Worm (Caenorhabditis elegans): ENCODE data around the gene rabr-1.

The rabr-1 gene

DNA sequence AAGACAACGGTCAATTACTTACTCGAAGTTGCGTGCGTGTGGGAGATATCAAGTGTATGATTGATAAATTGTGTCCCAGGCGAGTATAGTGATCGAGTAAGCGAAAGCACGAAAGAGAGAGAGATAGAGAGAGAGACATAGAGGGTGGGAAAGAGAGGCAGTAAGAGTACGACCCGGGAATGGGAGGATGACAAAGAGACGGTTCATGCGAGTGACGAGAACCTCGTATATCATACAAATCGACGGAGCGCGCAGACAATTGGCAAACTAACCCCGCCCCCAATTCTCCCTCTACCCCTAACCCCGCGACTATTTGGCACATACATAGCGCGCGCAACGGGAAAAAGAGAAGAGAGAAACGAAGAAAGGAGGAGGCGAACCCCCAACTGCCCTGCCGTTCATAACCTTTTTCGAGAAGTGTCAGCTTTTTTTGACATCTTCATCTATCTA lies at the start of gene rabr-1:
rabr-1 (plus strand) TSS at position 316 of the 450 bp plus-strand sequence.
- TF ChIP-seq snpc-4 (tag; optimal IDR thresholded peaks at IDR 0.05) (peak; percentile 27), aly-2 (tag; optimal IDR thresholded peaks at IDR 0.05) (no peak), nhr-77 (tag; optimal IDR thresholded peaks at IDR 0.05) (no peak), lsy-2 (tag; optimal IDR thresholded peaks at IDR 0.05) (peak in 1 of 2 experiments; percentile 29), skn-1 (tag; optimal IDR thresholded peaks at IDR 0.05) (no peak), sma-3 (GFP tag; optimal IDR thresholded peaks at IDR 0.05) (peak; percentile 68), unc-55 (GFP tag; optimal IDR thresholded peaks at IDR 0.05) (no peak), ZK546.5 (tag; optimal IDR thresholded peaks at IDR 0.05) (no peak), ama-1 (optimal IDR thresholded peaks at IDR 0.05) (no peak), blmp-1 (tag; optimal IDR thresholded peaks at IDR 0.05; ENCODE audit: insufficient read depth) (peak; percentile 82), elt-1 (tag; optimal IDR thresholded peaks at IDR 0.05) (no peak), egl-27 (tag; optimal IDR thresholded peaks at IDR 0.05) (peak; percentile 59), crh-2 (tag; optimal IDR thresholded peaks at IDR 0.05) (no peak), nhr-6 (tag; optimal IDR thresholded peaks at IDR 0.05) (peak; percentile 40), lin-11 (tag; optimal IDR thresholded peaks at IDR 0.05) (no peak), fos-1 (tag; optimal IDR thresholded peaks at IDR 0.05) (peak; percentile 55), ztf-1 (GFP tag; conservative IDR thresholded peaks at IDR 0.05) (no peak), gmeb-1 (tag; optimal IDR thresholded peaks at IDR 0.05) (peak; percentile 3), unc-39 (tag; optimal IDR thresholded peaks at IDR 0.05) (no peak), nhr-12 (tag; optimal IDR thresholded peaks at IDR 0.05) (no peak), ceh-16 (tag; optimal IDR thresholded peaks at IDR 0.05) (peak; percentile 34), nhr-11 (tag; optimal IDR thresholded peaks at IDR 0.05) (no peak), sem-4 (tag; optimal IDR thresholded peaks at IDR 0.05) (no peak), elt-3 (tag; optimal IDR thresholded peaks at IDR 0.05) (no peak), mdl-1 (tag; optimal IDR thresholded peaks at IDR 0.05) (no peak), lin-39 (tag; optimal IDR thresholded peaks at IDR 0.05) (no peak), ztf-4 (tag; optimal IDR thresholded peaks at IDR 0.05) (no peak), nhr-21 (tag; optimal IDR thresholded peaks at IDR 0.05) (peak; percentile 51), ztf-11 (tag; optimal IDR thresholded peaks at IDR 0.05) (no peak), Y55F3AM.14 (GFP tag; optimal IDR thresholded peaks at IDR 0.05) (no peak), F13H6.1 (tag; optimal IDR thresholded peaks at IDR 0.05) (peak; percentile 67), nhr-129 (tag; optimal IDR thresholded peaks at IDR 0.05) (peak; percentile 72), unc-62 (GFP tag; optimal IDR thresholded peaks at IDR 0.05) (no peak), lin-13 (GFP tag; optimal IDR thresholded peaks at IDR 0.05) (peak; percentile 11), nhr-23 (tag; optimal IDR thresholded peaks at IDR 0.05) (no peak), zag-1 (tag; optimal IDR thresholded peaks at IDR 0.05) (no peak), mab-5 (tag; optimal IDR thresholded peaks at IDR 0.05) (no peak), nhr-237 (tag; optimal IDR thresholded peaks at IDR 0.05) (no peak), sma-9 (GFP tag; optimal IDR thresholded peaks at IDR 0.05) (peak; percentile 69), sma-9 (tag; optimal IDR thresholded peaks at IDR 0.05) (no peak), nhr-25 (tag; optimal IDR thresholded peaks at IDR 0.05) (peak; percentile 61), peb-1 (tag; optimal IDR thresholded peaks at IDR 0.05) (no peak), alr-1 (tag; optimal IDR thresholded peaks at IDR 0.05) (no peak), C34F6.9 (tag; optimal IDR thresholded peaks at IDR 0.05) (peak; percentile 30), dmd-4 (tag; optimal IDR thresholded peaks at IDR 0.05) (no peak)

DNA sequence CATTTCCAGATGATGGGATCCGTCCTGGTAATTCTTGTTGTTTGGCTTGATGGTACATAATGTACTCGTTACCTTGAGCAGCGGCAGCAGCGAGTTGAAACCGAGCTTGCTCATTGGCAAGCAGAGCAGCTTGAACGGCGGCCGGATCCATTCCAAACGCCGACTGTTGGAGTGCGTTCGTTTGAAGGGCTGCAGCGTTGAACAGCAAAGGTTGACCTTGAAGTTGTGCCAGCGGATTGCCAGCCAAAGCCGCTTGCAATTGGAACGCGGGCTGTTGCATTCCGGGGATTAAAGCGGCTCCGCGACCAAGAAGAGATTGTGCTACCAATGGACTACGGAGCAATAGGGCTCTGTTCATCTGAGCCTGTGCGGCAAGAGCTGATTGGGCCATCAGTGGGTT lies 49.8 kb upstream of the rabr-1 start:
- TF ChIP-seq mab-5 (tag; optimal IDR thresholded peaks at IDR 0.05) (no peak), C34F6.9 (tag; optimal IDR thresholded peaks at IDR 0.05) (no peak), nhr-23 (tag; optimal IDR thresholded peaks at IDR 0.05) (no peak), blmp-1 (tag; optimal IDR thresholded peaks at IDR 0.05; ENCODE audit: insufficient read depth) (no peak), lin-13 (GFP tag; optimal IDR thresholded peaks at IDR 0.05) (no peak), crh-2 (tag; optimal IDR thresholded peaks at IDR 0.05) (no peak), ztf-4 (tag; optimal IDR thresholded peaks at IDR 0.05) (no peak), R02D3.7 (tag; optimal IDR thresholded peaks at IDR 0.05) (no peak), alr-1 (tag; optimal IDR thresholded peaks at IDR 0.05) (no peak), unc-55 (GFP tag; optimal IDR thresholded peaks at IDR 0.05) (no peak), fos-1 (tag; optimal IDR thresholded peaks at IDR 0.05) (no peak), mbf-1 (tag; optimal IDR thresholded peaks at IDR 0.05) (no peak)

All from whole organism, L2 larva.